Worm (Caenorhabditis elegans) whole organism, L2 larva: Measurements from ENCODE around the gene ZK1248.17.
"Not testable (repeated sequence)": the region's sequence is repeated elsewhere in the genome, so short reads cannot be mapped to it uniquely, and the experiment has no call there.

Source experiments
- F13H6.1 ChIP-seq: sonication (generic microtip); optimal IDR thresholded peaks from 2 replicates; lab custom pipeline; 2016; ENCODE audit warnings: missing genetic modification characterization, missing compliant biosample characterization
- alr-1 ChIP-seq: fragments of 150-350 bp; optimal IDR thresholded peaks from 2 replicates; lab custom pipeline; 2014; ENCODE audit warnings: missing biosample characterization, missing genetic modification characterization
- aly-2 ChIP-seq: fragments of 150-350 bp; optimal IDR thresholded peaks from 2 replicates; lab custom pipeline; 2014; ENCODE audit warnings: missing biosample characterization, missing genetic modification characterization
- ama-1 ChIP-seq: fragments of 150-350 bp; optimal IDR thresholded peaks from 2 replicates; lab custom pipeline; 2018; ENCODE audit warnings: inconsistent platforms
- blmp-1 ChIP-seq: sonication (generic microtip); optimal IDR thresholded peaks from 2 replicates; lab custom pipeline; 2017; ENCODE audit warnings: missing genetic modification characterization, mild to moderate bottlenecking, missing compliant biosample characterization, antibody characterized with exemption, moderate library complexity; ENCODE audit not compliant: insufficient read depth
- crh-2 ChIP-seq: sonication (generic microtip); optimal IDR thresholded peaks from 2 replicates; lab custom pipeline; 2017; ENCODE audit warnings: missing biosample characterization, missing genetic modification characterization
- egl-27 ChIP-seq: sonication (generic microtip); optimal IDR thresholded peaks from 3 replicates; lab custom pipeline; 2017; ENCODE audit warnings: missing biosample characterization, missing genetic modification reagents, missing genetic modification characterization
- fos-1 ChIP-seq: fragments of 150-350 bp; optimal IDR thresholded peaks from 2 replicates; lab custom pipeline; 2014; ENCODE audit warnings: missing biosample characterization, missing genetic modification characterization
- gmeb-1 ChIP-seq: fragments of 150-350 bp; optimal IDR thresholded peaks from 2 replicates; lab custom pipeline; 2014; ENCODE audit warnings: missing biosample characterization, missing genetic modification characterization
- lin-11 ChIP-seq: fragments of 150-350 bp; sonication (generic microtip); optimal IDR thresholded peaks from 2 replicates; lab custom pipeline; 2014; ENCODE audit warnings: missing biosample characterization, missing genetic modification characterization, inconsistent platforms, mixed read lengths
- lin-39 ChIP-seq: fragments of 150-350 bp; optimal IDR thresholded peaks from 2 replicates; lab custom pipeline; 2014; ENCODE audit warnings: missing biosample characterization, missing genetic modification reagents, missing genetic modification characterization
- mab-5 ChIP-seq: fragments of 150-350 bp; optimal IDR thresholded peaks from 2 replicates; lab custom pipeline; 2014; ENCODE audit warnings: missing biosample characterization, missing genetic modification characterization
- mbf-1 ChIP-seq: sonication (generic microtip); optimal IDR thresholded peaks from 2 replicates; lab custom pipeline; 2017; ENCODE audit warnings: missing biosample characterization, missing genetic modification characterization
- mdl-1 ChIP-seq, 2 experiments: fragments of 150-350 bp in 1 of 2; sonication (generic microtip) in 1 of 2; optimal IDR thresholded peaks; 2 replicates each; lab custom pipeline; 2017; ENCODE audit warnings: missing biosample characterization in 2 of 2, missing genetic modification characterization in 2 of 2
- nhr-10 ChIP-seq: sonication (generic microtip); optimal IDR thresholded peaks from 2 replicates; lab custom pipeline; 2017; ENCODE audit warnings: missing biosample characterization, missing genetic modification characterization
- nhr-11 ChIP-seq: fragments of 150-350 bp; optimal IDR thresholded peaks from 2 replicates; lab custom pipeline; 2014; ENCODE audit warnings: missing biosample characterization, missing genetic modification characterization
- nhr-12 ChIP-seq: fragments of 150-350 bp; optimal IDR thresholded peaks from 2 replicates; lab custom pipeline; 2014; ENCODE audit warnings: missing biosample characterization, missing genetic modification characterization
- nhr-21 ChIP-seq: fragments of 150-350 bp; optimal IDR thresholded peaks from 2 replicates; lab custom pipeline; 2014; ENCODE audit warnings: missing biosample characterization, missing genetic modification characterization
- nhr-237 ChIP-seq: fragments of 150-350 bp; optimal IDR thresholded peaks from 2 replicates; lab custom pipeline; 2014; ENCODE audit warnings: missing biosample characterization, missing genetic modification characterization
- nhr-25 ChIP-seq: fragments of 150-350 bp; sonication (generic microtip); optimal IDR thresholded peaks from 3 replicates; lab custom pipeline; 2014; ENCODE audit warnings: missing biosample characterization, missing genetic modification characterization
- nhr-6 ChIP-seq: fragments of 150-350 bp; optimal IDR thresholded peaks from 2 replicates; lab custom pipeline; 2014; ENCODE audit warnings: missing biosample characterization, missing genetic modification characterization
- nhr-77 ChIP-seq: fragments of 150-350 bp; optimal IDR thresholded peaks from 2 replicates; lab custom pipeline; 2014; ENCODE audit warnings: missing biosample characterization, missing genetic modification characterization
- peb-1 ChIP-seq: fragments of 150-350 bp; optimal IDR thresholded peaks from 2 replicates; lab custom pipeline; 2014; ENCODE audit warnings: missing biosample characterization, missing genetic modification characterization
- sem-4 ChIP-seq: fragments of 150-350 bp; optimal IDR thresholded peaks from 2 replicates; lab custom pipeline; 2014; ENCODE audit warnings: missing biosample characterization, missing genetic modification reagents, missing genetic modification characterization
- skn-1 ChIP-seq: sonication (generic microtip); optimal IDR thresholded peaks from 2 replicates; lab custom pipeline; 2017; ENCODE audit warnings: missing biosample characterization, missing genetic modification characterization
- unc-39 ChIP-seq: fragments of 150-350 bp; optimal IDR thresholded peaks from 2 replicates; lab custom pipeline; 2014; ENCODE audit warnings: missing biosample characterization, missing genetic modification characterization
- unc-55 ChIP-seq: fragments of 150-350 bp; sonication (generic microtip); optimal IDR thresholded peaks from 3 replicates; lab custom pipeline; 2014; ENCODE audit warnings: missing biosample characterization, missing genetic modification reagents, missing genetic modification characterization
- ztf-1 ChIP-seq: fragments of 200-800 bp; sonication (Bioruptor generic); conservative IDR thresholded peaks from 2 replicates; pipeline ENCODE4 v1.3.6; 2022; ENCODE audit warnings: missing genetic modification characterization, missing compliant biosample characterization
- ztf-11 ChIP-seq: sonication (generic microtip); optimal IDR thresholded peaks from 2 replicates; lab custom pipeline; 2017; ENCODE audit warnings: missing biosample characterization, missing genetic modification characterization

The ZK1248.17 gene

DNA sequence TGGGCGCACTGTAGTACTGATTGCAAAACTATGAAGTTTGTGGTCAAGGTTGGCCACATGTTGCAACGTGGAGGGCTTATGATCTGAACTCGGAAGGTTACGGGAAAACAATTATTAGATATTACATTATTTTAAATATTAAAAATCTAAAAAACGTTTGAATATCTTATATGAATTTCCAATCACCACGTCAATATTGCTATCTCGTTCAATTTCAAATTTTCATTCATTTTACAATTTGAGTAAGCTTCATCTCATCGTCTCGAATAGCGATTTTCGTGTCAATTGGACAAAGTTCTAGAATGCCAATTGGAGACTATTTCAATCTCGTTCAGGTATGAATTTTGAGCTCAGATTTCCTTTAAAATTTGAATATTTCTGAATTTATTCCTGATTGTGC is 29.0 kb downstream of the ZK1248.17 start, which contains the start of gene ZK1248.20:
Gene ZK1248.20 (plus strand): TSS at position 301 of the 400 bp plus-strand sequence.
- TF ChIP-seq fos-1 (no peak), egl-27 (tag; lab: Kevin White, UChicago) (no peak), mbf-1 (no peak), alr-1 (no peak), sem-4 (no peak), ztf-1 (GFP tag; lab: Robert Waterston, UW) (no peak), lin-39 (tag; lab: Kevin White, UChicago) (no peak), skn-1 (tag; lab: Kevin White, UChicago) (no peak), nhr-10 (tag; lab: Kevin White, UChicago) (no peak), nhr-12 (tag; lab: Kevin White, UChicago) (no peak), nhr-25 (tag; lab: Kevin White, UChicago) (no peak), ztf-11 (tag; lab: Kevin White, UChicago) (no peak), nhr-11 (tag; lab: Kevin White, UChicago) (no peak), mab-5 (tag; lab: Kevin White, UChicago) (no peak), ama-1 (lab: Kevin White, UChicago) (no peak), mdl-1 (tag; optimal IDR thresholded peaks at IDR 0.05; lab: Kevin White, UChicago) (no peak), blmp-1 (tag; lab: Kevin White, UChicago) (no peak)

DNA sequence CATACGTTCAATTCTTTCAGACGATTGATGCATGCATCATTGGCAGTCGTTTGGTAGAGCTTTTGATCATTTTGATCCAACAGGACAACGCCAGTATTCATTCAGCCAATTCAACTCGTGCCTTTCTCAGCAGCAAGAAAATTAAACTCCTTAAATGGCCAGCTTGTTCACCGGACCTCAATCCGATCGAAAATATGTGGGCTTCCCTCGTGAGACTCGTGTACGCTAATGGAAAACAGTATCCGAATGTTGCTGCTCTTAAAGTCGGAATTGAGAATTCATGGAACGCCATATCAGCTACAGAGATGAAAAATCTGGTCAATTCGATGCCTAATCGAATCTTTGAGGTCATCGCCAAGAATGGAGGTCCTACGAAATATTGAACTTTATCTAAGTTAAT is 30.0 kb downstream of the ZK1248.17 start, which contains the start of gene wago-5:
Gene wago-5 (minus strand): TSS at position 101 of the 400 bp plus-strand sequence.
- not testable (repeated sequence) for TF ChIP-seq lin-11 (tag; lab: Kevin White, UChicago); nhr-77 (tag; lab: Kevin White, UChicago); ztf-1 (GFP tag; lab: Robert Waterston, UW)

DNA sequence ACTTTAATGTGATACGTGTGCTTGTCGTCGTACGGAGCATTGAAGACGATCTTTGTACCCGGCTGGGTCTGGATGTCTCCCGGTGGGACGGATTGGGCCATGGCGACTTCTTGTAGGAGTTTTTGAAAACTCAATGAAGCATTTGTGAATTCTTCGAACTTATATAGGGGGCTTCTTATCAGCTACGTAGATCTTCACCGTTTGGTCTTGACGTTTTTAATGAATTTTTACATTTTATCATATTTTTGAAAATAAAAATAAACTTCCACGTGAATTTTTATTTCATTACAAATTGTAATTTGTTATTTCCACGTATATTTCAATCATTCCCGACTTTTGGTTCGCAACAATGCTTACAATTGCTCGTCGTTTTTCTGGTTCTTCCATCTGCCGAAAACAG is 35.1 kb downstream of the ZK1248.17 start, which contains the start of the genes msp-64 and ZK1248.5:
Gene msp-64 (minus strand): TSS at position 101 of the 400 bp plus-strand sequence.
Gene ZK1248.5 (plus strand): TSS at position 285 of the 400 bp plus-strand sequence.
- no peak for TF ChIP-seq nhr-21 (tag; lab: Kevin White, UChicago)
- TF ChIP-seq nhr-237 (tag; lab: Kevin White, UChicago), result no peak
- TF ChIP-seq unc-39 (tag; lab: Kevin White, UChicago), result no peak
- no peak for TF ChIP-seq alr-1
- no peak for TF ChIP-seq nhr-12 (tag; lab: Kevin White, UChicago)

DNA sequence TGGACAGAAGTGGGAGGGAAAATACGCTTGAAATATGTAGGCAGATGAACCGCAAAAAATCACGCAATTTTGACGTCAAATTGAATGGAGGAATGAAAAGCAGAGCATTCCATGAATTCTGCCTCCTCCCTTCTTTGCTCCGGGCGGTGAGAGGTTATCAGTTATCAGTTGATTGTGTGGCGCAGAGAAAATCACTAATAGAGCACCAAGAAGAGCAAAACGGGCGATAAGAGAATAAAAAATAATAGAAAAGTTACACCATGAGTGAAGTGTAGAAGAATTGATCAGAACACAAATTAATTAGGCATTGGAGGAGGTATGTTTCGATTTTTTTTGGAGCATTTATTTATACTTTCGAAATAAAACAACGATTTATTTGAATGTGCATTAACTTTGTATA is 38.8 kb downstream of the ZK1248.17 start:
- peak; percentile 10 for TF ChIP-seq gmeb-1 (tag; lab: Kevin White, UChicago)
- TF ChIP-seq fos-1, result peak; percentile 80
- peak; percentile 17 for TF ChIP-seq crh-2 (tag; lab: Kevin White, UChicago)
- TF ChIP-seq F13H6.1 (tag; lab: Kevin White, UChicago), result no peak
- no peak for TF ChIP-seq nhr-12 (tag; lab: Kevin White, UChicago)
- no peak for TF ChIP-seq unc-55 (GFP tag; lab: Kevin White, UChicago)

DNA sequence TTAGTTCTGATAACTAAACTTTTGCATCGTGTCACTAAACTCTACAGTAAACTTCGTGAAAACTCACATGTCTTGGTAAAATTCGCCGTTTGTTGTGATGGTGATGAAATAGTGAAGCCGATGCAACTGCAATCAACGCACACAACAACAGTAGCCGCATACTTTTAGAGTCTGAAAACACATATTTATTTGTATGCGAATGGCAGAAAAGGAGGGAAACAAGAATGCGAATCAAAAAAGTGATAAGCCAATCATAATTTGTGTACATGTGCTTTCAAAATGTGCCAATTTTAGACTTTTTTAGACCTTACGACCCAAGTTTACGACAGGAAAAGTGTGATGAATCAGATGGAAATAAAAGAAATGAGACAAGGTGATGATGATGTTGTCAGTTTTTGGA is 40.0 kb downstream of the ZK1248.17 start, which contains the start of gene K05F1.10:
Gene K05F1.10 (minus strand): TSS at position 171 of the 400 bp plus-strand sequence.
- no peak for TF ChIP-seq ztf-11 (tag; lab: Kevin White, UChicago)
- no peak for TF ChIP-seq nhr-6 (tag; lab: Kevin White, UChicago)
- no peak for TF ChIP-seq peb-1 (tag; lab: Kevin White, UChicago)
- no peak for TF ChIP-seq sem-4
- TF ChIP-seq crh-2 (tag; lab: Kevin White, UChicago), result peak; percentile 17
- TF ChIP-seq, all 48 proteins: peak for 1

DNA sequence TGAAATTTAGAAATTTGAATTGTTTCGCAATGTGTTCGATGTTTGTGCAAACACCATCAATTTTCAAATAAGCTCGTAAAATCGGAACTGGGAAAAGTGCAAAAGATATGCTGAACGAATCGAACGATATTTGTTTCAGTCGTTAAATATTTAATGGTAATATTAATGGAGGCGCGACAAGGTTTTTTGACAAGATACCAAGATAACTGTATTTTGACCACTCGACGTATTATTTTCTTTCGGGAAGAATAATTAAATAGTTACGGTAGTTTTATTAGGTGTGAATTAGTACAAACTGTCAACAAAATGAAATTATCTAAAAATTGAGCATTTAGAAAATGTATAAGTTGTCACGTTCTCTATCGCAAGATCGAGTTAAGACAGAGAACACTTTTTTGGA is 41.1 kb downstream of the ZK1248.17 start:
- TF ChIP-seq ztf-11 (tag; lab: Kevin White, UChicago) (no peak), fos-1 (peak; percentile 29)

DNA sequence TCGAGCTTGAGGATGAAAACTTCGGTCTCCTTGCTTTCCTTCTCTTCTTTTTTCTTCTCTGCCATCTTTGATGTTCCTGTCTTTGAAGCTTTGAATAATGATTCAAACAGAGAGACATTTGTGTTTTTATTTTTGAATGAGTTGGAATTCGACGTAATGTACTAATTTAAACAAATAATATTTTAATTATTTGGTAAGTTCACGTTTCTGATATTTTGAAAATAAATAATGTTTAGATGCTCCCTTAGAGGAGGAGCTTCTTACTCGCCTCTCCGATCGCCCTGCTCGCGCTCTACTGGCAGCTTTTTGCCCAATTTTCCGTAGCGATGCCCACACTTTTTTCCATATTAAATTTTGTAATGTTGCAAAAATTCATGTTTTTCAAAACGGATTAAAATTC is 44.3 kb downstream of the ZK1248.17 start, which contains the start of the genes K05F1.9 and K05F1.1:
Gene K05F1.9 (minus strand): TSS at position 101 of the 400 bp plus-strand sequence.
Gene K05F1.1 (plus strand): TSS at position 308 of the 400 bp plus-strand sequence.
- TF ChIP-seq blmp-1 (tag; lab: Kevin White, UChicago) (no peak), nhr-6 (tag; lab: Kevin White, UChicago) (no peak), lin-11 (tag; lab: Kevin White, UChicago) (no peak), aly-2 (tag; lab: Kevin White, UChicago) (no peak), ztf-11 (tag; lab: Kevin White, UChicago) (no peak)
